Worm (Caenorhabditis elegans) whole organism, L4/young adult: ENCODE measurements around the gene let-721.

Source experiments
- W03F9.2 ChIP-seq: fragments of 150-350 bp; optimal IDR thresholded peaks from 2 replicates; lab custom pipeline; 2014; ENCODE audit warnings: missing biosample characterization, missing genetic modification characterization
- dao-5 ChIP-seq: sonication (generic microtip); optimal IDR thresholded peaks from 2 replicates; lab custom pipeline; 2016; ENCODE audit warnings: missing genotype, missing genetic modification characterization, moderate library complexity, missing compliant biosample characterization

DNA sequence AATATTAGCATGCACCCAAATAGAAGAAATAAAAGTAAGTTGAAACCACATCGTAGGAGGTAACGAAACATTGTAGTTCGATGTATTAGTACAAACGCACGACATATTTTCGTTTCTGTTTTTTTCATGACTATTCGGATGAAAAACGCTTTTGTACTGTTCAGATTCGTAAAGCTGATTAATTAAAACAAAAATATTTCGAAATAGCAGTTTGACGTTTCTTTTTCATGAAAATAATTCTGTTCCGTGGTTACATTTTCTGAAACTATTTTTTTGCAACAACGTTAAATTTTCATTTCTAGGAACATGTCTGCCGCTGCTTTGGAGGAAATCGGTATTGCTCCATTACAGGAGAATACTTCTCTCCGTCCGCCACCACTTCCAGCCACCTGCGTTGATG, 42.8 kb upstream of the let-721 start, which contains the start of gene rpt-3:
- TF ChIP-seq dao-5: no peak
- TF ChIP-seq W03F9.2: no peak
